Fruit fly (Drosophila melanogaster) whole organism, adult: ENCODE results near the gene BI-1.

Source experiments
- CG11617 ChIP-seq: fragments of 200-800 bp; sonication (Bioruptor generic); optimal IDR thresholded peaks from 2 replicates; lab custom pipeline; 2017; ENCODE audit warnings: mild to moderate bottlenecking, missing biosample characterization, missing genetic modification reagents, missing genetic modification characterization
- CG12768 ChIP-seq: fragments of 200-800 bp; sonication (Bioruptor generic); optimal IDR thresholded peaks from 2 replicates; lab custom pipeline; 2017; ENCODE audit warnings: missing biosample characterization, missing genetic modification characterization, mild to moderate bottlenecking, moderate library complexity, missing genetic modification reagents
- CG14711 ChIP-seq: fragments of 200-800 bp; sonication (Bioruptor generic); optimal IDR thresholded peaks from 2 replicates; lab custom pipeline; 2018; ENCODE audit warnings: missing biosample characterization, mild to moderate bottlenecking, missing genetic modification characterization, moderate library complexity
- CG1620 ChIP-seq: fragments of 200-800 bp; sonication (Bioruptor generic); optimal IDR thresholded peaks from 2 replicates; lab custom pipeline; 2016; ENCODE audit warnings: missing biosample characterization, missing genetic modification characterization
- CG33017 ChIP-seq: fragments of 200-800 bp; sonication (Bioruptor generic); optimal IDR thresholded peaks from 2 replicates; lab custom pipeline; 2018; ENCODE audit warnings: missing biosample characterization, mild to moderate bottlenecking, missing genetic modification characterization, moderate library complexity
- CG5204 ChIP-seq: fragments of 200-800 bp; sonication (Bioruptor generic); optimal IDR thresholded peaks from 2 replicates; lab custom pipeline; 2016; ENCODE audit warnings: missing biosample characterization, missing genetic modification characterization
- CG7045 ChIP-seq: fragments of 200-800 bp; sonication (Bioruptor generic); optimal IDR thresholded peaks from 2 replicates; lab custom pipeline; 2017; ENCODE audit warnings: missing biosample characterization, mild to moderate bottlenecking, missing genetic modification characterization
- CG7101 ChIP-seq: fragments of 200-800 bp; sonication (Bioruptor generic); optimal IDR thresholded peaks from 2 replicates; lab custom pipeline; 2018; ENCODE audit warnings: missing biosample characterization, mild to moderate bottlenecking, missing genetic modification characterization, moderate library complexity
- Clk ChIP-seq: fragments of 200-800 bp; sonication (Bioruptor generic); optimal IDR thresholded peaks from 2 replicates; lab custom pipeline; 2017; ENCODE audit warnings: missing biosample characterization, missing genetic modification characterization
- Crg-1 ChIP-seq: fragments of 200-800 bp; sonication (Bioruptor generic); optimal IDR thresholded peaks from 2 replicates; lab custom pipeline; 2016; ENCODE audit warnings: missing biosample characterization, missing genetic modification characterization
- Hr96 ChIP-seq: fragments of 200-800 bp; sonication (Bioruptor generic); optimal IDR thresholded peaks from 2 replicates; lab custom pipeline; 2016; ENCODE audit warnings: missing biosample characterization, missing genetic modification characterization
- Mnt ChIP-seq: fragments of 200-800 bp; sonication (Bioruptor generic); optimal IDR thresholded peaks from 2 replicates; lab custom pipeline; 2016; ENCODE audit warnings: missing biosample characterization, mild to moderate bottlenecking, missing genetic modification characterization
- bab1 ChIP-seq: fragments of 200-800 bp; sonication (Bioruptor generic); optimal IDR thresholded peaks from 3 replicates; lab custom pipeline; 2019; ENCODE audit warnings: missing biosample characterization, mild to moderate bottlenecking, missing genetic modification characterization, moderate library complexity
- cic ChIP-seq: fragments of 200-800 bp; sonication (Bioruptor generic); optimal IDR thresholded peaks from 2 replicates; lab custom pipeline; 2017; ENCODE audit warnings: missing biosample characterization, mild to moderate bottlenecking, missing genetic modification characterization, moderate library complexity
- cnc ChIP-seq, 2 experiments: fragments of >200 bp; optimal IDR thresholded peaks; 2 replicates each; lab custom pipeline; 2017
- kay ChIP-seq: fragments of 200-800 bp; sonication (Bioruptor generic); peaks from one replicate; lab custom pipeline; 2016; ENCODE audit warnings: missing biosample characterization, missing genetic modification characterization, borderline replicate concordance
- ovo ChIP-seq: fragments of 200-800 bp; sonication (Bioruptor generic); optimal IDR thresholded peaks from 2 replicates; lab custom pipeline; 2016; ENCODE audit warnings: missing biosample characterization, missing genetic modification characterization
- pad ChIP-seq: fragments of 200-800 bp; sonication (Bioruptor generic); optimal IDR thresholded peaks from 3 replicates; lab custom pipeline; 2017; ENCODE audit warnings: missing biosample characterization, missing genetic modification characterization, mild to moderate bottlenecking, moderate library complexity, missing genetic modification reagents
- tj ChIP-seq: fragments of 200-800 bp; sonication (Bioruptor generic); optimal IDR thresholded peaks from 3 replicates; lab custom pipeline; 2017; ENCODE audit warnings: missing biosample characterization, mild to moderate bottlenecking, missing genetic modification characterization, moderate library complexity
- toe ChIP-seq: fragments of 200-800 bp; sonication (Bioruptor generic); optimal IDR thresholded peaks from 2 replicates; lab custom pipeline; 2016; ENCODE audit warnings: missing biosample characterization, missing genetic modification characterization

The BI-1 gene

dm6 chr3L:8308891-8309352, at the start of gene BI-1:
Gene BI-1, minus strand, starts transcription at chr3L:8308941.
- no peak for TF ChIP-seq CG5204 (GFP tag; lab: Kevin White, UChicago)
- peak; percentile 28 for TF ChIP-seq cic
- no peak for TF ChIP-seq toe (GFP tag; lab: Kevin White, UChicago)
- no peak for TF ChIP-seq cnc (optimal IDR thresholded peaks at IDR 0.05; lab: Kevin White, UChicago)
- TF ChIP-seq Mnt (GFP tag; lab: Kevin White, UChicago), result peak; percentile 69
- TF ChIP-seq CG12768, result peak; percentile 89
- TF ChIP-seq CG1620 (GFP tag; lab: Kevin White, UChicago), result peak; percentile 79
- peak; percentile 76 for TF ChIP-seq tj (GFP tag; lab: Kevin White, UChicago)
- TF ChIP-seq CG33017 (tag; lab: Kevin White, UChicago), result peak; percentile 80
- TF ChIP-seq CG14711, result peak; percentile 72
- peak; percentile 78 for TF ChIP-seq CG11617 (GFP tag; lab: Kevin White, UChicago)
- TF ChIP-seq bab1, result peak; percentile 59
- peak; percentile 87 for TF ChIP-seq pad (GFP tag; lab: Kevin White, UChicago)
- TF ChIP-seq CG7101, result peak; percentile 90
- TF ChIP-seq Crg-1 (GFP tag; lab: Kevin White, UChicago), result peak; percentile 82
- TF ChIP-seq ovo (GFP tag; lab: Kevin White, UChicago), result peak; percentile 28
- TF ChIP-seq CG7045 (GFP tag; lab: Kevin White, UChicago), result peak; percentile 80
- no peak for TF ChIP-seq Hr96
- TF ChIP-seq Clk, result peak; percentile 81
- TF ChIP-seq kay (GFP tag; lab: Kevin White, UChicago), result peak; percentile 98

- TF ChIP-seq bab1 (peak; percentile 52), CG7101 (peak; percentile 37), cic (no peak), kay (GFP tag; lab: Kevin White, UChicago) (no peak), CG11617 (GFP tag; lab: Kevin White, UChicago) (peak; percentile 65), CG7045 (GFP tag; lab: Kevin White, UChicago) (peak; percentile 6), CG33017 (tag; lab: Kevin White, UChicago) (peak; percentile 8), CG14711 (peak; percentile 38), CG12768 (peak; percentile 7)
These were observed 49.4 kb upstream of the BI-1 start for dm6 chr3L:8358138-8358537.

- TF ChIP-seq CG7045 (GFP tag; lab: Kevin White, UChicago) (no peak), CG5204 (GFP tag; lab: Kevin White, UChicago) (no peak), Mnt (GFP tag; lab: Kevin White, UChicago) (no peak), CG33017 (tag; lab: Kevin White, UChicago) (no peak)
These were observed 47.5 kb upstream of the BI-1 start, which contains the start of gene Culd for dm6 chr3L:8356196-8356595. Gene Culd, minus strand, starts transcription at chr3L:8356296.

dm6 chr3L:8347346-8347745, 38.6 kb upstream of the BI-1 start:
- peak; percentile 16 for TF ChIP-seq CG7101
- TF ChIP-seq CG11617 (GFP tag; lab: Kevin White, UChicago), result no peak
- no peak for TF ChIP-seq tj (GFP tag; lab: Kevin White, UChicago)
- TF ChIP-seq CG5204 (GFP tag; lab: Kevin White, UChicago), result no peak
- no peak for TF ChIP-seq toe (GFP tag; lab: Kevin White, UChicago)
- TF ChIP-seq ovo (GFP tag; lab: Kevin White, UChicago), result no peak
- TF ChIP-seq Hr96, result no peak

- TF ChIP-seq Hr96 (peak; percentile 65), CG12768 (peak; percentile 76), kay (GFP tag; lab: Kevin White, UChicago) (no peak), pad (GFP tag; lab: Kevin White, UChicago) (peak; percentile 81), CG33017 (tag; lab: Kevin White, UChicago) (peak; percentile 83), CG7101 (peak; percentile 89), cic (no peak), Crg-1 (GFP tag; lab: Kevin White, UChicago) (peak; percentile 68), cnc (optimal IDR thresholded peaks at IDR 0.05; lab: Kevin White, UChicago) (no peak), CG1620 (GFP tag; lab: Kevin White, UChicago) (peak; percentile 79), CG11617 (GFP tag; lab: Kevin White, UChicago) (peak; percentile 88), toe (GFP tag; lab: Kevin White, UChicago) (peak; percentile 77), CG5204 (GFP tag; lab: Kevin White, UChicago) (no peak), tj (GFP tag; lab: Kevin White, UChicago) (peak; percentile 62), CG7045 (GFP tag; lab: Kevin White, UChicago) (peak; percentile 80), CG14711 (peak; percentile 89), Clk (peak; percentile 56), Mnt (GFP tag; lab: Kevin White, UChicago) (peak; percentile 94), ovo (GFP tag; lab: Kevin White, UChicago) (peak; percentile 50), bab1 (peak; percentile 80)
These were observed 37.6 kb upstream of the BI-1 start, which contains the start of the genes CG7182 and GAPcenA for dm6 chr3L:8346100-8346980. Gene CG7182, minus strand, starts transcription at chr3L:8346382. Gene GAPcenA, plus strand, starts transcription at chr3L:8346561.

dm6 chr3L:8345182-8345581, 36.4 kb upstream of the BI-1 start:
- TF ChIP-seq CG14711 (no peak), toe (GFP tag; lab: Kevin White, UChicago) (no peak), pad (GFP tag; lab: Kevin White, UChicago) (no peak), tj (GFP tag; lab: Kevin White, UChicago) (no peak), CG7045 (GFP tag; lab: Kevin White, UChicago) (no peak), CG5204 (GFP tag; lab: Kevin White, UChicago) (no peak), kay (GFP tag; lab: Kevin White, UChicago) (no peak), CG7101 (no peak), Crg-1 (GFP tag; lab: Kevin White, UChicago) (no peak), Clk (no peak), bab1 (no peak), cnc (optimal IDR thresholded peaks at IDR 0.05; lab: Kevin White, UChicago) (no peak), ovo (GFP tag; lab: Kevin White, UChicago) (no peak), cic (no peak), Mnt (GFP tag; lab: Kevin White, UChicago) (no peak), CG11617 (GFP tag; lab: Kevin White, UChicago) (no peak), CG1620 (GFP tag; lab: Kevin White, UChicago) (no peak)
